Worm (Caenorhabditis elegans): ENCODE results near the gene F22E5.9.
"Not testable (repeated sequence)": the region's sequence is repeated elsewhere in the genome, so short reads cannot be mapped to it uniquely, and the experiment has no call there.

Gene F22E5.9

DNA sequence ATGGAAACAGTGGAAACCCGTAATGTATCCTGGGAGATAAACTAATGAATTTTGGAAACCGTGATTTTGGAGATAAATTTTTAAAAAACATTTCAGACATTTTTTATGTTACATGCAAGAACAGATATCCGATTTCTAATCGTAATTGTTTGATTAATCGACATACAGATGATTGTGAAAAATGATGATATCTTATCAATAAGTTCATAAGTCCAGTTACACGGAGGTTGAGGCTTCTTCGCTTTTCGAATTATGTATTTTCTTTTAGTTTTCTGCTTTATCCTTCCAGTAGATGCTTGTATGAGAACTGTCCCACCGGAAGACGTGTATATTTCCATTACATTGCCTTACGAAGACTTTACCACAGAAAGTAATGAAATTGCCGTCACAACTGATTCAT lies 27.4 kb downstream of the F22E5.9 start, which contains the start of gene F22E5.22:
TSS of gene F22E5.22 (plus strand) at position 301 of the 400 bp plus-strand sequence.
- TF ChIP-seq dao-5 (tag; optimal IDR thresholded peaks at IDR 0.05) (no peak), him-1 (tag; optimal IDR thresholded peaks at IDR 0.05) (no peak), W03F9.2 (tag; optimal IDR thresholded peaks at IDR 0.05) (no peak)

DNA sequence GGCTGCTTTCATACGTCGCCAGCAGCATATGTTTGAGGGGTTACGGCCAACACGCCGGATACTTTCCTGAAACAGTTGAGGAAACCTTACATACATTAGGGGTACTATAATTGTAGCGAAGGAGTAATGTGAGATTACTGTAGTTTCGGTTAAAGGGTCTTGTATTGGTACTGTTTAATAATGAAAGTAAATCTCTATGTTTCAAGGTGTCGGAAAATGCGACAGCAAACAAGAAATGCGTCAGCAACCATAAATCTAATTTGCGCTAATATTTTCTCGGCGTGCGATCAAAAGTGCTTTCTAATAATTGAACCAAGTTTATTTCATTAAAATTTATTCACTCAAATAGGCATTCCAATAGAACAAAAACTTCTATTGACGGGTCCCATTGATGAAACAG lies 34.1 kb downstream of the F22E5.9 start, which contains the start of gene sri-57:
TSS of gene sri-57 (minus strand) at position 101 of the 400 bp plus-strand sequence.
- TF ChIP-seq dao-5, him-1, W03F9.2 (tag; optimal IDR thresholded peaks at IDR 0.05): not testable (repeated sequence)

DNA sequence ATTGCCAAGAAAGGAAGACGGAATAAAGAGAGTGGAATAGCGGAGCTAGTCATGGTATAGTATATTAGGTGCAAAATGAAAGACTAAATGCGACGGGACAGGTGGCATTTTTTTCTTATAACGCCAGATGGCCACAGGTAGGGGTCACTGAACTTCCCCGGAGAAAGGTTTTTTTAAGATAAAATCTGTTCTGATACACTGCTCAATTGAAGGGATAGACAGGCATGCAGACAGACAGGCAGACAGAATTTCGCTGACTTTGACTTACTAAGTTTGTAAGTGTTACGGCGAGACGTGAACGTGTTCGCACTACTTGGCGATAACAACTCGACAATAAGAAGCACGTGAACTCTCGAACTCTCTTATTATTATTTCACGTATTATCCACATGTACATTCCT lies 35.3 kb downstream of the F22E5.9 start, which contains the start of the genes F22E5.20 and F22E5.1:
TSS of gene F22E5.20 (minus strand) at position 101 of the 400 bp plus-strand sequence.
TSS of gene F22E5.1 (plus strand) at position 242 of the 400 bp plus-strand sequence.
- TF ChIP-seq him-1, dao-5, W03F9.2 (tag; optimal IDR thresholded peaks at IDR 0.05): not testable (repeated sequence)

- TF ChIP-seq dao-5 (tag; optimal IDR thresholded peaks at IDR 0.05) (no peak), W03F9.2 (tag; optimal IDR thresholded peaks at IDR 0.05) (no peak), him-1 (tag; optimal IDR thresholded peaks at IDR 0.05) (no peak)
Observed at ce11 chrII:2677534-2678168, 39.5 kb downstream of the F22E5.9 start, which contains the start of gene F22E5.17. F22E5.17 (plus strand) TSS chrII:2678041.

DNA sequence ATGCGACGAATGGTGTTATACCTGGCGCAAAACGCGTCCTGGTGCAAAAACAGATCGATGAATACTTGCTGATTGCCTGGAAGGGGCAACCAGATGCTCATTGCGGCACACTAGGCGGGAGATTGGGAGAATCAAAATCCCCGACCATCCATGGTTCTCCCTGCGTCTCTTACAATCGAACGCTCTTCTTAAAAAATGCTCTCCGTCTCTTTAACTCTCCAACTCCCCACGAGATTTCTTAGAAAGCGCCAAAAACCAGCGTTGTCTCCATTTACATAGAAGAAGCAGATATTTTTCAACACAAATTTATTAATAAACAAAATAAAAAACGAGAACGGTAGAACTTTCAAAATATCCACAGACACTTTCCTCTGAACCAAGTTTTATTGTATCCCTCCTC lies 42.9 kb downstream of the F22E5.9 start, which contains the start of gene F34D6.1:
TSS of gene F34D6.1 (minus strand) at position 101 of the 400 bp plus-strand sequence.
- no peak for TF ChIP-seq dao-5 (tag; optimal IDR thresholded peaks at IDR 0.05)
- TF ChIP-seq him-1 (tag; optimal IDR thresholded peaks at IDR 0.05) = no peak
- no peak for TF ChIP-seq W03F9.2 (tag; optimal IDR thresholded peaks at IDR 0.05)

ce11 chrII:2684208-2684607 lies 46.0 kb downstream of the F22E5.9 start, which contains the start of gene ceh-87:
ceh-87 (minus strand) TSS chrII:2684308.
- TF ChIP-seq him-1 (tag; optimal IDR thresholded peaks at IDR 0.05) (no peak), dao-5 (tag; optimal IDR thresholded peaks at IDR 0.05) (no peak)

DNA sequence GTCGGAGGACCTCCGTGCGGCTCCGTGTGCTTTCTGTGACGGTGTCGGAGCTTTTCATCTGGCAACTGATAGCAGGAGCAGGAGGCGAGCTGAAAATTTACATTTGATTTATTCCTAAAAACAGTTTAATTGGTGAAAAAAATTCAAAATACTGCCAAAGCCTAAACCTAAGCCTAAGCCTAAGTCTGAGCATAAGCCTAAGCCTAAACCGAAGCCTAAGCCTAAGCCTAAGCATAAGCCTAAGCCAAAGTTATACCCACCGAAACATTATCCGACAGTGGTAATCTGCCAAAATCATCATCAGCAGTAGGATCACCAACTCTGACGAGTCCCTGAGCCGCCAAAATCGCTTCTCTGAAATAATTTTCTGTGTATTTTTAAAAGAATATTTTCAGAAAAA lies 46.6 kb downstream of the F22E5.9 start:
- no peak for TF ChIP-seq him-1 (tag; optimal IDR thresholded peaks at IDR 0.05)

ce11 chrII:2686985-2687675 lies 48.9 kb downstream of the F22E5.9 start, which contains the start of the genes sup-9 and nspf-1:
sup-9 (minus strand) TSS chrII:2687027.
nspf-1 (plus strand) TSS chrII:2687625.
- no peak for TF ChIP-seq W03F9.2 (tag; optimal IDR thresholded peaks at IDR 0.05)
- no peak for TF ChIP-seq him-1 (tag; optimal IDR thresholded peaks at IDR 0.05)
- TF ChIP-seq dao-5 (tag; optimal IDR thresholded peaks at IDR 0.05) = no peak

- not testable (repeated sequence) for TF ChIP-seq W03F9.2, dao-5, him-1 (tag; optimal IDR thresholded peaks at IDR 0.05)
Observed at ce11 chrII:2688616-2689015, 50.4 kb downstream of the F22E5.9 start, which contains the start of gene nspf-2. nspf-2 (plus strand) TSS chrII:2688916.
